Worm (Caenorhabditis elegans) whole organism, early embryonic: ENCODE measurements around the gene W03F9.4.

Source experiments
- B0310.2 ChIP-seq: sonication (generic microtip); optimal IDR thresholded peaks from 2 replicates; lab custom pipeline; 2016; ENCODE audit warnings: mild to moderate bottlenecking, missing genetic modification characterization, missing compliant biosample characterization
- F13C5.2 ChIP-seq: sonication (generic microtip); optimal IDR thresholded peaks from 2 replicates; lab custom pipeline; 2017; ENCODE audit warnings: mild to moderate bottlenecking, missing genetic modification characterization, inconsistent platforms, missing compliant biosample characterization
- aly-1 ChIP-seq: sonication (generic microtip); optimal IDR thresholded peaks from 2 replicates; lab custom pipeline; 2016; ENCODE audit warnings: missing genetic modification characterization, missing compliant biosample characterization
- ama-1 ChIP-seq: fragments of 150-350 bp; optimal IDR thresholded peaks from 2 replicates; lab custom pipeline; 2014
- ceh-13 ChIP-seq: fragments of 200-800 bp; sonication (Bioruptor generic); optimal IDR thresholded peaks from 2 replicates; lab custom pipeline; 2018; ENCODE audit warnings: mild to moderate bottlenecking, missing genetic modification characterization, missing compliant biosample characterization
- ceh-36 ChIP-seq: sonication (generic microtip); optimal IDR thresholded peaks from 2 replicates; lab custom pipeline; 2016; ENCODE audit warnings: missing genetic modification characterization, inconsistent platforms, missing compliant biosample characterization
- ets-7 ChIP-seq: sonication (generic microtip); optimal IDR thresholded peaks from 2 replicates; lab custom pipeline; 2016; ENCODE audit warnings: missing genotype, missing genetic modification characterization, missing compliant biosample characterization
- flt-1 ChIP-seq: fragments of 200-800 bp; sonication (Bioruptor generic); IDR thresholded peaks from 2 replicates; pipeline ENCODE4 v1.3.6; 2022; ENCODE audit warnings: missing genetic modification characterization, missing compliant biosample characterization
- hmbx-1 ChIP-seq: sonication (generic microtip); optimal IDR thresholded peaks from 2 replicates; lab custom pipeline; 2016; ENCODE audit warnings: mild to moderate bottlenecking, missing genetic modification characterization, missing compliant biosample characterization
- hmg-4 ChIP-seq: fragments of 200-800 bp; sonication (Bioruptor generic); optimal IDR thresholded peaks from 2 replicates; lab custom pipeline; 2018; ENCODE audit warnings: mild to moderate bottlenecking, missing genetic modification characterization, missing compliant biosample characterization
- hnd-1 ChIP-seq: sonication (generic microtip); optimal IDR thresholded peaks from 2 replicates; lab custom pipeline; 2016; ENCODE audit warnings: missing genetic modification characterization, missing compliant biosample characterization
- pes-1 ChIP-seq: fragments of 200-800 bp; sonication (Bioruptor generic); IDR thresholded peaks from 2 replicates; pipeline ENCODE4 v1.3.6; 2022; ENCODE audit warnings: missing genetic modification reagents, missing genetic modification characterization, missing compliant biosample characterization
- scrt-1 ChIP-seq: fragments of 200-800 bp; sonication (Bioruptor generic); IDR thresholded peaks from 2 replicates; pipeline ENCODE4 v1.3.6; 2022; ENCODE audit warnings: missing genetic modification characterization, missing compliant biosample characterization
- sea-1 ChIP-seq: fragments of 200-800 bp; sonication (Bioruptor generic); conservative IDR thresholded peaks from 2 replicates; pipeline ENCODE4 v1.3.6; 2022; ENCODE audit warnings: missing genetic modification characterization, missing compliant biosample characterization
- tbx-11 ChIP-seq: fragments of 200-800 bp; sonication (Bioruptor generic); IDR thresholded peaks from 2 replicates; pipeline ENCODE4 v1.3.6; 2022; ENCODE audit warnings: missing genetic modification characterization, missing compliant biosample characterization
- tbx-37 ChIP-seq: fragments of 200-800 bp; sonication (Bioruptor generic); conservative IDR thresholded peaks from 2 replicates; pipeline ENCODE4 v1.3.6; 2022; ENCODE audit warnings: missing genetic modification reagents, missing genetic modification characterization, missing compliant biosample characterization
- tra-4 ChIP-seq: sonication (generic microtip); optimal IDR thresholded peaks from 2 replicates; lab custom pipeline; 2017; ENCODE audit warnings: missing genetic modification characterization, missing compliant biosample characterization

The W03F9.4 gene

ce11 chrV:126610-127009 lies 24.6 kb downstream of the W03F9.4 start, which contains the start of gene W03F9.1:
Gene W03F9.1 (minus strand): TSS chrV:126718.
- TF ChIP-seq hmbx-1 (peak; percentile 28), ceh-13 (GFP tag; lab: Kevin White, UChicago) (no peak), sea-1 (GFP tag; lab: Robert Waterston, UW) (no peak), hnd-1 (tag; lab: Kevin White, UChicago) (no peak), F13C5.2 (tag; lab: Kevin White, UChicago) (peak; percentile 29), hmg-4 (GFP tag; lab: Kevin White, UChicago) (no peak), ama-1 (no peak), ets-7 (no peak), B0310.2 (tag; lab: Kevin White, UChicago) (no peak), pes-1 (GFP tag; lab: Robert Waterston, UW) (0 out of 2 replicates have a peak, but pooled peaks have one; percentile 14)

- no peak for TF ChIP-seq scrt-1
- no peak for TF ChIP-seq aly-1 (tag; lab: Kevin White, UChicago)
- TF ChIP-seq tbx-37 = no peak
- no peak for TF ChIP-seq ama-1
- TF ChIP-seq ceh-36 (tag; lab: Kevin White, UChicago) = no peak
- TF ChIP-seq F13C5.2 (tag; lab: Kevin White, UChicago) = no peak
- TF ChIP-seq ets-7 = no peak
- no peak for TF ChIP-seq tbx-11
These were observed 27.3 kb downstream of the W03F9.4 start for ce11 chrV:123915-124314.

ce11 chrV:123513-123912 lies 27.7 kb downstream of the W03F9.4 start:
- TF ChIP-seq hnd-1 (tag; lab: Kevin White, UChicago) (no peak), tra-4 (tag; lab: Kevin White, UChicago) (no peak), ceh-13 (GFP tag; lab: Kevin White, UChicago) (no peak), hmbx-1 (no peak), scrt-1 (no peak), tbx-11 (no peak), tbx-37 (no peak), flt-1 (GFP tag; lab: Robert Waterston, UW) (no peak)

ce11 chrV:122750-123149 lies 28.4 kb downstream of the W03F9.4 start, which contains the start of gene cgp-1:
Gene cgp-1 (minus strand): TSS chrV:122789.
- no peak for TF ChIP-seq ama-1
- no peak for TF ChIP-seq ets-7
- no peak for TF ChIP-seq scrt-1
- TF ChIP-seq tbx-11 = no peak
- TF ChIP-seq flt-1 (GFP tag; lab: Robert Waterston, UW) = no peak
- no peak for TF ChIP-seq hmg-4 (GFP tag; lab: Kevin White, UChicago)
- TF ChIP-seq F13C5.2 (tag; lab: Kevin White, UChicago) = no peak
- no peak for TF ChIP-seq sea-1 (GFP tag; lab: Robert Waterston, UW)
- no peak for TF ChIP-seq ceh-13 (GFP tag; lab: Kevin White, UChicago)
- TF ChIP-seq pes-1 (GFP tag; lab: Robert Waterston, UW) = no peak
- no peak for TF ChIP-seq aly-1 (tag; lab: Kevin White, UChicago)

- no peak for TF ChIP-seq ama-1
- no peak for TF ChIP-seq ets-7
- TF ChIP-seq scrt-1 = no peak
- no peak for TF ChIP-seq ceh-13 (GFP tag; lab: Kevin White, UChicago)
- TF ChIP-seq hmbx-1 = no peak
- no peak for TF ChIP-seq hnd-1 (tag; lab: Kevin White, UChicago)
- TF ChIP-seq sea-1 (GFP tag; lab: Robert Waterston, UW) = no peak
- TF ChIP-seq F13C5.2 (tag; lab: Kevin White, UChicago) = no peak
- TF ChIP-seq pes-1 (GFP tag; lab: Robert Waterston, UW) = no peak
- TF ChIP-seq tbx-37 = no peak
- no peak for TF ChIP-seq hmg-4 (GFP tag; lab: Kevin White, UChicago)
- no peak for TF ChIP-seq tbx-11
- no peak for TF ChIP-seq B0310.2 (tag; lab: Kevin White, UChicago)
- no peak for TF ChIP-seq flt-1 (GFP tag; lab: Robert Waterston, UW)
- no peak for TF ChIP-seq aly-1 (tag; lab: Kevin White, UChicago)
- no peak for TF ChIP-seq tra-4 (tag; lab: Kevin White, UChicago)
- TF ChIP-seq ceh-36 (tag; lab: Kevin White, UChicago) = no peak
These were observed 28.9 kb downstream of the W03F9.4 start for ce11 chrV:122249-122648.

- TF ChIP-seq hnd-1 (tag; lab: Kevin White, UChicago) = no peak
- no peak for TF ChIP-seq hmg-4 (GFP tag; lab: Kevin White, UChicago)
- TF ChIP-seq flt-1 (GFP tag; lab: Robert Waterston, UW) = no peak
- TF ChIP-seq scrt-1 = no peak
- TF ChIP-seq ceh-13 (GFP tag; lab: Kevin White, UChicago) = no peak
- no peak for TF ChIP-seq tbx-11
- no peak for TF ChIP-seq ets-7
- no peak for TF ChIP-seq F13C5.2 (tag; lab: Kevin White, UChicago)
- no peak for TF ChIP-seq B0310.2 (tag; lab: Kevin White, UChicago)
- TF ChIP-seq ceh-36 (tag; lab: Kevin White, UChicago) = no peak
These were observed 33.9 kb downstream of the W03F9.4 start for ce11 chrV:117312-117711.

ce11 chrV:116243-116642 lies 34.9 kb downstream of the W03F9.4 start:
- TF ChIP-seq flt-1 (GFP tag; lab: Robert Waterston, UW) (no peak), sea-1 (GFP tag; lab: Robert Waterston, UW) (no peak), tbx-37 (no peak), scrt-1 (peak; percentile 56; the same call in 1 of the 2 replicates), hmg-4 (GFP tag; lab: Kevin White, UChicago) (no peak), ama-1 (no peak)

ce11 chrV:104474-104873 lies 46.7 kb downstream of the W03F9.4 start, which contains the start of gene picd-1:
Gene picd-1 (plus strand): TSS chrV:104825.
- TF ChIP-seq hmg-4 (GFP tag; lab: Kevin White, UChicago) (peak; percentile 27), scrt-1 (peak; percentile 22; the same call in 1 of the 2 replicates), flt-1 (GFP tag; lab: Robert Waterston, UW) (no peak), F13C5.2 (tag; lab: Kevin White, UChicago) (peak; percentile 32)
